Worm (Caenorhabditis elegans) whole organism, young adult: Measurements from ENCODE around the gene ugt-51.
A peak's percentile ranks its signal among the peaks of the same experiment; 100 is the strongest.

Experiments used
- C17E4.6 ChIP-seq: fragments of 200-800 bp; sonication (Bioruptor generic); IDR thresholded peaks from 2 replicates; pipeline ENCODE4 v1.3.6; 2022; ENCODE audit warnings: missing genetic modification reagents, missing genetic modification characterization, missing compliant biosample characterization
- F33H1.4 ChIP-seq: fragments of 200-800 bp; sonication (Bioruptor generic); IDR thresholded peaks from 2 replicates; pipeline ENCODE4 v1.3.6; 2022; ENCODE audit warnings: missing genetic modification reagents, missing genetic modification characterization, missing compliant biosample characterization
- K12H6.12 ChIP-seq: fragments of 200-800 bp; sonication (Bioruptor generic); optimal IDR thresholded peaks from 2 replicates; lab custom pipeline; 2018; ENCODE audit warnings: mild to moderate bottlenecking, missing genetic modification characterization, missing compliant biosample characterization
- T07F8.4 ChIP-seq: sonication (generic microtip); optimal IDR thresholded peaks from 2 replicates; lab custom pipeline; 2016; ENCODE audit warnings: mild to moderate bottlenecking, missing genetic modification characterization, moderate library complexity, missing compliant biosample characterization
- Y53F4B.3 ChIP-seq: fragments of 200-800 bp; sonication (Bioruptor generic); IDR thresholded peaks from 2 replicates; pipeline ENCODE4 v1.3.6; 2022; ENCODE audit warnings: missing genetic modification reagents, missing genetic modification characterization, missing compliant biosample characterization
- Y53G8AR.9 ChIP-seq: fragments of 200-800 bp; sonication (Bioruptor generic); conservative IDR thresholded peaks from 2 replicates; pipeline ENCODE4 v1.3.6; 2022; ENCODE audit warnings: missing genetic modification reagents, missing genetic modification characterization, missing compliant biosample characterization
- Y56A3A.18 ChIP-seq: fragments of 200-800 bp; sonication (Bioruptor generic); IDR thresholded peaks from 2 replicates; pipeline ENCODE4 v1.3.6; 2022; ENCODE audit warnings: missing genetic modification reagents, missing genetic modification characterization, missing compliant biosample characterization
- ama-1 ChIP-seq, 3 experiments: fragments of 150-350 bp in 1 of 3; sonication (generic microtip) in 2 of 3; optimal IDR thresholded peaks; 2 replicates each; lab custom pipeline; 2014 to 2018; ENCODE audit warnings: missing biosample characterization in 2 of 3, missing genetic modification characterization in 2 of 3, missing genetic modification reagents in 2 of 3
- attf-5 ChIP-seq: fragments of 200-800 bp; sonication (Bioruptor generic); optimal IDR thresholded peaks from 2 replicates; lab custom pipeline; 2018; ENCODE audit warnings: mild to moderate bottlenecking, missing genetic modification characterization, missing compliant biosample characterization
- bed-2 ChIP-seq: fragments of 200-800 bp; sonication (Bioruptor generic); IDR thresholded peaks from 2 replicates; pipeline ENCODE4 v1.3.6; 2022; ENCODE audit warnings: missing genetic modification reagents, missing genetic modification characterization, missing compliant biosample characterization
- cebp-2 ChIP-seq: fragments of 200-800 bp; sonication (Bioruptor generic); IDR thresholded peaks from 2 replicates; pipeline ENCODE4 v1.3.6; 2022; ENCODE audit warnings: missing genetic modification characterization, missing compliant biosample characterization
- ceh-79 ChIP-seq: sonication (generic microtip); optimal IDR thresholded peaks from 2 replicates; lab custom pipeline; 2017; ENCODE audit warnings: mild to moderate bottlenecking, missing genetic modification characterization, missing compliant biosample characterization
- chd-7 ChIP-seq: sonication (generic microtip); optimal IDR thresholded peaks from 2 replicates; lab custom pipeline; 2016; ENCODE audit warnings: mild to moderate bottlenecking, missing genetic modification characterization, moderate library complexity, missing compliant biosample characterization
- dox-1 ChIP-seq: fragments of 200-800 bp; sonication (Bioruptor generic); IDR thresholded peaks from 2 replicates; pipeline ENCODE4 v1.3.6; 2022; ENCODE audit warnings: missing genetic modification reagents, missing genetic modification characterization, missing compliant biosample characterization
- egl-18 ChIP-seq: fragments of 200-800 bp; sonication (Bioruptor generic); IDR thresholded peaks from 2 replicates; pipeline ENCODE4 v1.3.6; 2022; ENCODE audit warnings: missing genetic modification reagents, missing genetic modification characterization, missing compliant biosample characterization
- egl-44 ChIP-seq: fragments of 200-800 bp; sonication (Bioruptor generic); IDR thresholded peaks from 2 replicates; pipeline ENCODE4 v1.3.6; 2022; ENCODE audit warnings: missing genetic modification reagents, missing genetic modification characterization, missing compliant biosample characterization
- egrh-3 ChIP-seq: fragments of 200-800 bp; sonication (Bioruptor generic); IDR thresholded peaks from 2 replicates; pipeline ENCODE4 v1.3.6; 2022; ENCODE audit warnings: missing genetic modification reagents, missing genetic modification characterization, missing compliant biosample characterization
- ets-4 ChIP-seq: fragments of 200-800 bp; sonication (Bioruptor generic); optimal IDR thresholded peaks from 2 replicates; lab custom pipeline; 2018; ENCODE audit warnings: mild to moderate bottlenecking, missing genetic modification characterization, missing compliant biosample characterization
- fkh-3 ChIP-seq: sonication (generic microtip); optimal IDR thresholded peaks from 2 replicates; lab custom pipeline; 2016; ENCODE audit warnings: mild to moderate bottlenecking, missing genetic modification characterization, missing compliant biosample characterization
- him-1 ChIP-seq: sonication (generic microtip); optimal IDR thresholded peaks from 2 replicates; lab custom pipeline; 2016; ENCODE audit warnings: missing genotype, missing genetic modification reagents, missing genetic modification characterization, missing compliant biosample characterization
- hmg-20 ChIP-seq: fragments of 200-800 bp; sonication (Bioruptor generic); IDR thresholded peaks from 2 replicates; pipeline ENCODE4 v1.3.6; 2022; ENCODE audit warnings: missing genetic modification reagents, missing genetic modification characterization, missing compliant biosample characterization
- lin-54 ChIP-seq: fragments of 200-800 bp; sonication (Bioruptor generic); optimal IDR thresholded peaks from 2 replicates; lab custom pipeline; 2018; ENCODE audit warnings: mild to moderate bottlenecking, missing genetic modification characterization, missing compliant biosample characterization
- lir-1 ChIP-seq: fragments of 200-800 bp; sonication (Bioruptor generic); conservative IDR thresholded peaks from 2 replicates; pipeline ENCODE4 v1.3.6; 2022; ENCODE audit warnings: missing genetic modification reagents, missing genetic modification characterization, missing compliant biosample characterization
- lsy-27 ChIP-seq: sonication (generic microtip); optimal IDR thresholded peaks from 2 replicates; lab custom pipeline; 2017; ENCODE audit warnings: missing genetic modification characterization, mild to moderate bottlenecking, missing compliant biosample characterization, antibody characterized with exemption, missing genotype, borderline replicate concordance; ENCODE audit not compliant: insufficient read depth
- madf-10 ChIP-seq: sonication (generic microtip); optimal IDR thresholded peaks from 2 replicates; lab custom pipeline; 2016; ENCODE audit warnings: mild to moderate bottlenecking, missing genetic modification characterization, missing compliant biosample characterization
- madf-3 ChIP-seq: fragments of 200-800 bp; sonication (Bioruptor generic); IDR thresholded peaks from 2 replicates; pipeline ENCODE4 v1.3.6; 2022; ENCODE audit warnings: missing genetic modification reagents, missing genetic modification characterization, missing compliant biosample characterization
- mxl-1 ChIP-seq: sonication (generic microtip); optimal IDR thresholded peaks from 2 replicates; lab custom pipeline; 2016; ENCODE audit warnings: missing genetic modification characterization, missing compliant biosample characterization
- nfyb-1 ChIP-seq: fragments of 200-800 bp; sonication (Bioruptor generic); IDR thresholded peaks from 2 replicates; pipeline ENCODE4 v1.3.6; 2022; ENCODE audit warnings: missing genetic modification reagents, missing genetic modification characterization, missing compliant biosample characterization
- nhr-179 ChIP-seq: sonication (generic microtip); optimal IDR thresholded peaks from 2 replicates; lab custom pipeline; 2016; ENCODE audit warnings: mild to moderate bottlenecking, missing genetic modification characterization, missing compliant biosample characterization
- nhr-80 ChIP-seq: sonication (generic microtip); optimal IDR thresholded peaks from 2 replicates; lab custom pipeline; 2016; ENCODE audit warnings: missing genetic modification characterization, missing compliant biosample characterization
- rcor-1 ChIP-seq: fragments of 200-800 bp; sonication (Bioruptor generic); IDR thresholded peaks from 2 replicates; pipeline ENCODE4 v1.3.6; 2022; ENCODE audit warnings: missing genetic modification reagents, missing genetic modification characterization, missing compliant biosample characterization
- rec-8 ChIP-seq, 2 experiments: sonication (generic microtip); optimal IDR thresholded peaks; 2 replicates each; lab custom pipeline; 2016; ENCODE audit warnings: mild to moderate bottlenecking in 2 of 2, missing genetic modification characterization in 2 of 2, missing genetic modification reagents in 2 of 2, missing genotype in 2 of 2, missing biosample characterization in 1 of 2, missing compliant biosample characterization in 1 of 2, moderate library complexity in 1 of 2
- rpc-1 ChIP-seq, 2 experiments: fragments of 150-350 bp in 1 of 2; sonication (generic microtip) in 1 of 2; optimal IDR thresholded peaks; 2 replicates each; lab custom pipeline; 2014 to 2018; ENCODE audit warnings: missing biosample characterization in 1 of 2, missing genetic modification characterization in 1 of 2, missing genetic modification reagents in 1 of 2, missing genotype in 1 of 2
- zim-3 ChIP-seq: sonication (generic microtip); optimal IDR thresholded peaks from 2 replicates; lab custom pipeline; 2017; ENCODE audit warnings: mild to moderate bottlenecking, missing genetic modification characterization, moderate library complexity, missing compliant biosample characterization
- ztf-3 ChIP-seq: fragments of 200-800 bp; sonication (Bioruptor generic); optimal IDR thresholded peaks from 2 replicates; lab custom pipeline; 2018; ENCODE audit warnings: mild to moderate bottlenecking, missing genetic modification characterization, missing compliant biosample characterization

ugt-51 gene

ce11 chrV:5192501-5192900 is 15.4 kb upstream of the ugt-51 start, which contains the start of gene C03A7.13 (continued):
- TF ChIP-seq zim-3 (no peak), rpc-1 (optimal IDR thresholded peaks at IDR 0.05; lab: Kevin White, UChicago) (no peak), rpc-1 (tag; optimal IDR thresholded peaks at IDR 0.05; lab: Kevin White, UChicago) (no peak), nhr-80 (tag; lab: Kevin White, UChicago) (peak; percentile 87), egl-44 (0 out of 2 replicates have a peak, but pooled peaks have one; percentile 29), fkh-3 (tag; lab: Kevin White, UChicago) (no peak), dox-1 (GFP tag; lab: Robert Waterston, UW) (no peak), T07F8.4 (tag; lab: Kevin White, UChicago) (no peak)
- TF ChIP-seq, all 124 proteins: peak for 8

ce11 chrV:5181612-5182011 is 4.5 kb upstream of the ugt-51 start, which contains the start of gene C03A7.2:
C03A7.2 (plus strand) TSS chrV:5181912.
- TF ChIP-seq cebp-2 (GFP tag; lab: Robert Waterston, UW) (no peak), K12H6.12 (no peak), bed-2 (GFP tag; lab: Robert Waterston, UW) (no peak), lsy-27 (tag; lab: Kevin White, UChicago) (no peak), madf-3 (no peak), Y53G8AR.9 (no peak), ceh-79 (no peak), lir-1 (no peak), nfyb-1 (GFP tag; lab: Robert Waterston, UW) (no peak), Y56A3A.18 (GFP tag; lab: Robert Waterston, UW) (no peak), rcor-1 (GFP tag; lab: Robert Waterston, UW) (no peak), chd-7 (tag; lab: Kevin White, UChicago) (no peak), rpc-1 (optimal IDR thresholded peaks at IDR 0.05; lab: Kevin White, UChicago) (no peak), rpc-1 (tag; optimal IDR thresholded peaks at IDR 0.05; lab: Kevin White, UChicago) (no peak), fkh-3 (tag; lab: Kevin White, UChicago) (no peak), lin-54 (GFP tag; lab: Kevin White, UChicago) (no peak), nhr-179 (tag; lab: Kevin White, UChicago) (no peak), hmg-20 (GFP tag; lab: Robert Waterston, UW) (no peak), rec-8 (tag; optimal IDR thresholded peaks at IDR 0.05; lab: Kevin White, UChicago) (no peak)

ce11 chrV:5178051-5178450 is 942 bp upstream of the ugt-51 start:
- TF ChIP-seq egrh-3 (GFP tag; lab: Robert Waterston, UW) (no peak), Y53F4B.3 (GFP tag; lab: Robert Waterston, UW) (no peak), mxl-1 (tag; lab: Kevin White, UChicago) (no peak), egl-18 (GFP tag; lab: Robert Waterston, UW) (no peak), lin-54 (GFP tag; lab: Kevin White, UChicago) (no peak), nhr-80 (tag; lab: Kevin White, UChicago) (peak; percentile 13)

ce11 chrV:5172833-5173232 is 4.3 kb downstream of the ugt-51 start, which contains the start of gene srt-65:
srt-65 (minus strand) TSS chrV:5172933.
- no peak for TF ChIP-seq nhr-179 (tag; lab: Kevin White, UChicago)

ce11 chrV:5169586-5169985 is 7.5 kb downstream of the ugt-51 start, which contains the start of gene srt-64:
srt-64 (minus strand) TSS chrV:5169686.
- no peak for TF ChIP-seq nhr-80 (tag; lab: Kevin White, UChicago)
- no peak for TF ChIP-seq mxl-1 (tag; lab: Kevin White, UChicago)
- no peak for TF ChIP-seq C17E4.6 (GFP tag; lab: Robert Waterston, UW)
- TF ChIP-seq nhr-179 (tag; lab: Kevin White, UChicago), result no peak
- TF ChIP-seq fkh-3 (tag; lab: Kevin White, UChicago), result no peak
- TF ChIP-seq ama-1 (optimal IDR thresholded peaks at IDR 0.05; lab: Kevin White, UChicago), result no peak
- no peak for TF ChIP-seq ama-1 (GFP tag; optimal IDR thresholded peaks at IDR 0.05; lab: Kevin White, UChicago)
- TF ChIP-seq F33H1.4 (GFP tag; lab: Robert Waterston, UW), result no peak
- TF ChIP-seq T07F8.4 (tag; lab: Kevin White, UChicago), result no peak
- TF ChIP-seq ztf-3, result no peak
- TF ChIP-seq attf-5, result no peak
- no peak for TF ChIP-seq ets-4 (GFP tag; lab: Kevin White, UChicago)
- TF ChIP-seq madf-10, result no peak
- no peak for TF ChIP-seq him-1 (tag; lab: Kevin White, UChicago)
- TF ChIP-seq ceh-79, result no peak
